Worm (Caenorhabditis elegans) whole organism, L1 larva: ENCODE data around the gene F20D6.11.

Source experiments
- C16A3.4 ChIP-seq: fragments of 150-350 bp; optimal IDR thresholded peaks from 2 replicates; lab custom pipeline; 2014; ENCODE audit warnings: missing biosample characterization, missing genetic modification characterization
- aha-1 ChIP-seq: fragments of 150-350 bp; optimal IDR thresholded peaks from 2 replicates; lab custom pipeline; 2014; ENCODE audit warnings: missing biosample characterization, missing genetic modification characterization
- alr-1 ChIP-seq: fragments of 200-800 bp; sonication (Bioruptor generic); optimal IDR thresholded peaks from 2 replicates; lab custom pipeline; 2018; ENCODE audit warnings: borderline replicate concordance, mild to moderate bottlenecking, missing genetic modification characterization, missing compliant biosample characterization
- ceh-8 ChIP-seq: fragments of 200-800 bp; sonication (Bioruptor generic); optimal IDR thresholded peaks from 2 replicates; lab custom pipeline; 2018; ENCODE audit warnings: mild to moderate bottlenecking, missing genetic modification characterization, moderate library complexity, missing compliant biosample characterization
- ceh-90 ChIP-seq: sonication (generic microtip); optimal IDR thresholded peaks from 2 replicates; lab custom pipeline; 2016; ENCODE audit warnings: missing genetic modification characterization, missing compliant biosample characterization
- dsc-1 ChIP-seq: sonication (generic microtip); optimal IDR thresholded peaks from 2 replicates; lab custom pipeline; 2016; ENCODE audit warnings: mild to moderate bottlenecking, missing genetic modification characterization, missing compliant biosample characterization
- efl-1 ChIP-seq, 4 experiments: fragments of 150-350 bp; optimal IDR thresholded peaks in 3 of 4; peaks in 1 of 4; 1 replicate in 1 of 4; 2 replicates in 3 of 4; lab custom pipeline; 2014; ENCODE audit warnings: missing biosample characterization in 2 of 4, missing genetic modification characterization in 2 of 4, missing genetic modification reagents in 2 of 4
- egl-13 ChIP-seq: sonication (generic microtip); optimal IDR thresholded peaks from 2 replicates; lab custom pipeline; 2016; ENCODE audit warnings: missing genotype, missing genetic modification reagents, missing genetic modification characterization, missing compliant biosample characterization
- elt-2 ChIP-seq: sonication (generic microtip); optimal IDR thresholded peaks from 2 replicates; lab custom pipeline; 2016; ENCODE audit warnings: missing genetic modification characterization, mild to moderate bottlenecking, inconsistent platforms, missing compliant biosample characterization, missing genetic modification reagents
- elt-3 ChIP-seq, 6 experiments: fragments of 150-350 bp in 1 of 6; sonication (generic microtip); optimal IDR thresholded peaks; 2 replicates each; lab custom pipeline; 2017 to 2018; ENCODE audit warnings: missing biosample characterization in 6 of 6, missing genetic modification characterization in 6 of 6, inconsistent platforms in 1 of 6
- ets-5 ChIP-seq: fragments of 200-800 bp; sonication (Bioruptor generic); IDR thresholded peaks from 2 replicates; pipeline ENCODE4 v1.3.6; 2022; ENCODE audit warnings: missing genetic modification characterization, missing compliant biosample characterization
- fkh-4 ChIP-seq: sonication (generic microtip); optimal IDR thresholded peaks from 2 replicates; lab custom pipeline; 2016; ENCODE audit warnings: missing compliant biosample characterization, missing genetic modification characterization, borderline replicate concordance
- fkh-8 ChIP-seq: sonication (generic microtip); optimal IDR thresholded peaks from 2 replicates; lab custom pipeline; 2016; ENCODE audit warnings: mild to moderate bottlenecking, missing genetic modification characterization, missing compliant biosample characterization
- grh-1 ChIP-seq: fragments of 200-800 bp; sonication (Bioruptor generic); IDR thresholded peaks from 2 replicates; pipeline ENCODE4 v1.3.6; 2022; ENCODE audit warnings: missing genetic modification reagents, missing genetic modification characterization, missing compliant biosample characterization
- hlh-4 ChIP-seq: sonication (generic microtip); optimal IDR thresholded peaks from 2 replicates; lab custom pipeline; 2016; ENCODE audit warnings: mild to moderate bottlenecking, missing genetic modification characterization, missing compliant biosample characterization
- irx-1 ChIP-seq: sonication (generic microtip); optimal IDR thresholded peaks from 2 replicates; lab custom pipeline; 2016; ENCODE audit warnings: missing genetic modification characterization, missing compliant biosample characterization
- isw-1 ChIP-seq: fragments of 200-800 bp; sonication (Bioruptor generic); IDR thresholded peaks from 2 replicates; pipeline ENCODE4 v1.3.6; 2022; ENCODE audit warnings: missing genetic modification characterization, missing compliant biosample characterization
- lin-39 ChIP-seq: fragments of 150-350 bp; optimal IDR thresholded peaks from 2 replicates; lab custom pipeline; 2014; ENCODE audit warnings: missing biosample characterization, missing genetic modification reagents, missing genetic modification characterization
- lir-3 ChIP-seq: sonication (generic microtip); optimal IDR thresholded peaks from 2 replicates; lab custom pipeline; 2016; ENCODE audit warnings: mild to moderate bottlenecking, missing genetic modification characterization, moderate library complexity, missing compliant biosample characterization; ENCODE audit not compliant: poor library complexity
- mep-1 ChIP-seq: fragments of 150-350 bp; optimal IDR thresholded peaks from 2 replicates; lab custom pipeline; 2014; ENCODE audit warnings: missing biosample characterization, missing genetic modification characterization
- nhr-19 ChIP-seq: fragments of 200-800 bp; sonication (Bioruptor generic); conservative IDR thresholded peaks from 2 replicates; pipeline ENCODE4 v1.3.6; 2022; ENCODE audit warnings: missing genetic modification characterization, missing compliant biosample characterization
- nhr-20 ChIP-seq: sonication (generic microtip); optimal IDR thresholded peaks from 2 replicates; lab custom pipeline; 2016; ENCODE audit warnings: mild to moderate bottlenecking, missing genetic modification characterization, missing compliant biosample characterization
- nhr-47 ChIP-seq: sonication (generic microtip); optimal IDR thresholded peaks from 2 replicates; lab custom pipeline; 2016; ENCODE audit warnings: mild to moderate bottlenecking, missing genetic modification characterization, moderate library complexity, missing compliant biosample characterization
- nhr-71 ChIP-seq: sonication (generic microtip); optimal IDR thresholded peaks from 2 replicates; lab custom pipeline; 2016; ENCODE audit warnings: mild to moderate bottlenecking, missing genetic modification characterization, moderate library complexity, missing compliant biosample characterization
- nhr-76 ChIP-seq: sonication (generic microtip); optimal IDR thresholded peaks from 2 replicates; lab custom pipeline; 2017; ENCODE audit warnings: missing biosample characterization, missing genetic modification characterization
- nhr-85 ChIP-seq: sonication (generic microtip); peaks from one replicate; lab custom pipeline; 2016; ENCODE audit warnings: missing genetic modification characterization, inconsistent platforms, missing compliant biosample characterization
- pax-3 ChIP-seq: fragments of 200-800 bp; sonication (Bioruptor generic); optimal IDR thresholded peaks from 2 replicates; lab custom pipeline; 2018; ENCODE audit warnings: mild to moderate bottlenecking, missing genetic modification characterization, moderate library complexity, missing compliant biosample characterization
- skn-1 ChIP-seq: fragments of 150-350 bp; optimal IDR thresholded peaks from 2 replicates; lab custom pipeline; 2014; ENCODE audit warnings: missing biosample characterization, missing genetic modification characterization
- sox-4 ChIP-seq: sonication (generic microtip); optimal IDR thresholded peaks from 2 replicates; lab custom pipeline; 2016; ENCODE audit warnings: missing genetic modification characterization, missing compliant biosample characterization
- swsn-7 ChIP-seq: sonication (generic microtip); optimal IDR thresholded peaks from 2 replicates; lab custom pipeline; 2016; ENCODE audit warnings: missing genetic modification characterization, missing compliant biosample characterization
- unc-86 ChIP-seq: sonication (generic microtip); optimal IDR thresholded peaks from 2 replicates; lab custom pipeline; 2016; ENCODE audit warnings: missing genetic modification characterization, missing compliant biosample characterization
- unc-98 ChIP-seq: fragments of 200-800 bp; sonication (Bioruptor generic); IDR thresholded peaks from 2 replicates; pipeline ENCODE4 v1.3.6; 2022; ENCODE audit warnings: missing genetic modification characterization, missing compliant biosample characterization
- vab-15 ChIP-seq: sonication (generic microtip); optimal IDR thresholded peaks from 2 replicates; lab custom pipeline; 2017; ENCODE audit warnings: missing genotype, mild to moderate bottlenecking, missing genetic modification characterization, missing compliant biosample characterization

The F20D6.11 gene

ce11 chrV:8171688-8172087, 27.2 kb downstream of the F20D6.11 start:
- TF ChIP-seq alr-1 (no peak), fkh-4 (peak; percentile 69), dsc-1 (peak; percentile 91)

DNA sequence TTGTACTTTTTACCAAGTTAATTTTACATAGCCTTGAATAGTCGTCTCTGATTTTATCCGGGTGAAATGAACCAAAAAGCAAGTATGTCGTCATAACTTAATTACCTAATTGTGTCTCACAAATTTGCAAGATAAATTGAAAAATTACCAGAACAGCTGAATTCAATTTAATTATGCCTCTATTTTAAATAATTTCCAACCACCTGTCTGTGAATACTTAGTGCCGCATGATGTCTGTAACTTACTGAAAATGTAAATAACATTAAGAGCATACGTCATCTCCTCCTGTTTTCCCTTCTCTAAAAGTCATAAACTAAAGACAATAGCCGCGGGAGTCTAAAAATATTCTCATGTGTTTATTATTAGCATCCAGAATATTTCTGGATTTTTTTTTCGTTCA, 28.6 kb downstream of the F20D6.11 start:
- TF ChIP-seq vab-15 (tag; lab: Kevin White, UChicago) (no peak), dsc-1 (peak; percentile 49), hlh-4 (tag; lab: Kevin White, UChicago) (peak; percentile 77), nhr-20 (tag; lab: Kevin White, UChicago) (no peak), nhr-19 (no peak), nhr-47 (peak; percentile 53), isw-1 (GFP tag; lab: Robert Waterston, UW) (no peak), fkh-8 (tag; lab: Kevin White, UChicago) (peak; percentile 52), ets-5 (GFP tag; lab: Robert Waterston, UW) (no peak), ceh-8 (GFP tag; lab: Kevin White, UChicago) (peak; percentile 74), ceh-90 (tag; lab: Kevin White, UChicago) (no peak), nhr-71 (tag; lab: Kevin White, UChicago) (peak; percentile 41)

DNA sequence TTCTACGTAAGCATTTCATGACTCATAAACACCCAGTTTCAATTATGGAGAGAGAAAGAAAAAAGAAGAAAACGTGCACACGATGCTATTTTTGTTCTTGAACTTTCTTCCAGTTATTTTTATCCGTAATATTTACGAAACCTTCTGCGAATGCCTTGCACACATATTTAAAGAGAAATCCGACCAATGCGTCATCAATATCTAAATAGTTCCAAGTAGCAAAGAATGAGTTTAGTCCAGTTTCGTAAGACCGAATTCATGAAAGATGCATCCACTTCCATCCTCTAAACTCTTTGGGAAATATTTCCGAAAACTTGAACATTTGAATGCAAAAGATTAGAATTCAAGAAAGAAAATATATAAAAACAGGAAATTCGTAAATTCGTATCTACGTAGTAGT, 29.7 kb downstream of the F20D6.11 start:
- TF ChIP-seq nhr-76 (tag; lab: Kevin White, UChicago) (no peak), swsn-7 (tag; lab: Kevin White, UChicago) (no peak), skn-1 (tag; lab: Kevin White, UChicago) (no peak), irx-1 (tag; lab: Kevin White, UChicago) (no peak), egl-13 (tag; lab: Kevin White, UChicago) (peak; percentile 9), unc-86 (tag; lab: Kevin White, UChicago) (peak; percentile 63), pax-3 (no peak), lin-39 (tag; lab: Kevin White, UChicago) (no peak), nhr-19 (no peak), nhr-71 (tag; lab: Kevin White, UChicago) (peak; percentile 30), dsc-1 (peak; percentile 27), sox-4 (tag; lab: Kevin White, UChicago) (no peak), lir-3 (tag; lab: Kevin White, UChicago) (no peak), fkh-4 (peak; percentile 19), C16A3.4 (no peak), fkh-8 (tag; lab: Kevin White, UChicago) (no peak), nhr-85 (tag; lab: Kevin White, UChicago) (no peak), efl-1 (optimal IDR thresholded peaks at IDR 0.05; lab: Kevin White, UChicago) (no peak), efl-1 (GFP tag; optimal IDR thresholded peaks at IDR 0.05 in 1 of 2; lab: Kevin White, UChicago) (no peak), mep-1 (tag; lab: Kevin White, UChicago) (no peak), ceh-90 (tag; lab: Kevin White, UChicago) (no peak), aha-1 (tag; lab: Kevin White, UChicago) (no peak)
- TF ChIP-seq, all 84 proteins: peak for 5

- TF ChIP-seq dsc-1 (peak; percentile 80), elt-3 (tag; optimal IDR thresholded peaks at IDR 0.05; lab: Kevin White, UChicago) (no peak), grh-1 (no peak)
These were observed 30.5 kb downstream of the F20D6.11 start, which contains the start of gene F20D6.8 for ce11 chrV:8168219-8168962. Gene F20D6.8 (minus strand): TSS chrV:8168269.

DNA sequence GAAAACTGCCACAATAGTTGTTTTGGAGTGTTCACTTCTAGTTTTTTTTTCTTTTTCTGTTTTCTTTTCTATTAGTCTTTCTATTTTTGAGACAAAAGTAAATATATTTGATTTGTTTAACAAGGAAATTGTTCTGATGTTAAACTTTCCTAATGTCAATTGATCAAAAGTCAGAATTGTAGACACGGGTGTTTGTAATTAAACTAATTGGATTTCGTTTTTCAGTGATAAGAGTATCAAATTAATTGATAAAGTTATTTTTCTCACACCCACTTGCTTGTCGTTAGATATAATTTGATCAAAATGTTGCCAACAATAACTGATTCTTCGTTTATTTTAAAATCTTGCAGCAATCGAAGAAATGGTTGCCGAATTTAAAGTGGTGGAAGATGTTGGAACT, 35.7 kb downstream of the F20D6.11 start:
- TF ChIP-seq nhr-19 (no peak), unc-98 (GFP tag; lab: Robert Waterston, UW) (no peak), efl-1 (optimal IDR thresholded peaks at IDR 0.05; lab: Kevin White, UChicago) (no peak), efl-1 (GFP tag; optimal IDR thresholded peaks at IDR 0.05 in 1 of 2; lab: Kevin White, UChicago) (peak in 1 of 2 experiments; percentile 62), nhr-85 (tag; lab: Kevin White, UChicago) (peak; percentile 20), elt-2 (no peak)
